Worm (Caenorhabditis elegans) whole organism, midembryonic: Measurements from ENCODE around the gene clec-51.

Source experiments
- T22C8.4 ChIP-seq: fragments of 200-800 bp; sonication (Bioruptor generic); IDR thresholded peaks from 2 replicates; pipeline ENCODE4 v1.3.6; 2022; ENCODE audit warnings: missing genetic modification characterization, missing compliant biosample characterization
- flt-1 ChIP-seq: fragments of 200-800 bp; sonication (Bioruptor generic); IDR thresholded peaks from 2 replicates; pipeline ENCODE4 v1.3.6; 2022; ENCODE audit warnings: missing genetic modification characterization, missing compliant biosample characterization
- klf-2 ChIP-seq: fragments of 200-800 bp; sonication (Bioruptor generic); conservative IDR thresholded peaks from 2 replicates; pipeline ENCODE4 v1.3.6; 2022; ENCODE audit warnings: missing genetic modification reagents, missing genetic modification characterization, missing compliant biosample characterization
- med-1 ChIP-seq: sonication (generic microtip); optimal IDR thresholded peaks from 2 replicates; lab custom pipeline; 2017; ENCODE audit warnings: missing genetic modification characterization, mild to moderate bottlenecking, missing compliant biosample characterization, antibody characterized with exemption, missing genetic modification reagents; ENCODE audit not compliant: insufficient read depth
- ref-1 ChIP-seq: fragments of 200-800 bp; sonication (Bioruptor generic); conservative IDR thresholded peaks from 2 replicates; pipeline ENCODE4 v1.3.6; 2022; ENCODE audit warnings: missing genetic modification reagents, missing genetic modification characterization, missing compliant biosample characterization
- tab-1 ChIP-seq: fragments of 200-800 bp; sonication (Bioruptor generic); IDR thresholded peaks from 2 replicates; pipeline ENCODE4 v1.3.6; 2022; ENCODE audit warnings: missing genetic modification characterization, missing compliant biosample characterization
- ztf-23 ChIP-seq: fragments of 200-800 bp; sonication (Bioruptor generic); IDR thresholded peaks from 2 replicates; pipeline ENCODE4 v1.3.6; 2022; ENCODE audit warnings: missing genetic modification reagents, missing genetic modification characterization, missing compliant biosample characterization

DNA sequence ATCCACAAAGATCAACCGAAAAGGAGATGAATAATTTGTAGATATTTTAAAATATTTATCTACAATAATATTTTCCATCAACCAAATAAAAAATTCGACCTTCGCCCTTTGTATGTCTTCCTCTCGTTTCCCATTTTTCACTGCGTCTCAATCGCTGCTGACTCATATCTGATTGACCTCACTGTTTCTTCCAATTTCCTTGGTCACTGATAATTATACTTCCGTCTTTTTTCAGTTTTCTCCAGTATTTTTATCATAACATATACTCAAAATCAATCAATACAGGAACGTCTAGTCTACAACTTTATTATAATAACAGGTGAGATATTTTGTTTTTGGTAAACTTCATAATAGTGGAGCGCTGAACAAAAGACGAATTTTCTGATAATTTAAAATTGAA lies 24.6 kb downstream of the clec-51 start, which contains the start of gene pmk-3:
- TF ChIP-seq klf-2 (GFP tag; lab: Robert Waterston, UW) (no peak), ref-1 (GFP tag; lab: Robert Waterston, UW) (no peak), T22C8.4 (GFP tag; lab: Robert Waterston, UW) (no peak), med-1 (GFP tag; lab: Kevin White, UChicago) (no peak), tab-1 (GFP tag; lab: Robert Waterston, UW) (no peak), flt-1 (GFP tag; lab: Robert Waterston, UW) (no peak), ztf-23 (no peak)
